Fruit fly (Drosophila melanogaster): ENCODE data around the gene CG15167.

- TF ChIP-seq Dip3 (GFP tag; optimal IDR thresholded peaks at IDR 0.05) (no peak), row (GFP tag; IDR thresholded peaks at IDR 0.05) (no peak), bab2 (GFP tag; optimal IDR thresholded peaks at IDR 0.05) (no peak), insv (GFP tag; optimal IDR thresholded peaks at IDR 0.05) (no peak), bcd (GFP tag; optimal IDR thresholded peaks at IDR 0.05) (no peak), Antp (GFP tag; optimal IDR thresholded peaks at IDR 0.05) (no peak)
Measured at dm6 chr2L:18788953-18789352, 48.8 kb downstream of the CG15167 start.
